Fruit fly (Drosophila melanogaster) whole organism, embryonic: ENCODE measurements around the gene CG4461.

Experiments used
- Abd-B ChIP-seq: fragments of 200-800 bp; sonication (Bioruptor generic); optimal IDR thresholded peaks from 2 replicates; lab custom pipeline; 2018; ENCODE audit warnings: missing biosample characterization, mild to moderate bottlenecking, missing genetic modification characterization, moderate library complexity
- Antp ChIP-seq: fragments of 200-800 bp; sonication (Bioruptor generic); optimal IDR thresholded peaks from 3 replicates; lab custom pipeline; 2016; ENCODE audit warnings: missing biosample characterization, missing genetic modification characterization
- Atf6 ChIP-seq: fragments of 200-800 bp; sonication (Bioruptor generic); IDR thresholded peaks from 2 replicates; pipeline ENCODE4 v1.3.6; 2022; ENCODE audit warnings: missing biosample characterization, missing genetic modification characterization
- B-H1 ChIP-seq: fragments of 200-800 bp; sonication (Bioruptor generic); IDR thresholded peaks from 3 replicates; pipeline ENCODE4 v1.3.6; 2022; ENCODE audit warnings: missing biosample characterization, missing genetic modification characterization
- CG11695 ChIP-seq: fragments of 200-800 bp; sonication (Bioruptor generic); IDR thresholded peaks from 3 replicates; pipeline ENCODE4 v1.3.6; 2022; ENCODE audit warnings: missing biosample characterization, missing genetic modification characterization
- CG15269 ChIP-seq: fragments of 200-800 bp; sonication (Bioruptor generic); optimal IDR thresholded peaks from 2 replicates; lab custom pipeline; 2018; ENCODE audit warnings: missing biosample characterization, mild to moderate bottlenecking, missing genetic modification characterization, moderate library complexity
- CG17361 ChIP-seq: fragments of 200-800 bp; sonication (Bioruptor generic); IDR thresholded peaks from 3 replicates; pipeline ENCODE4 v1.3.6; 2022; ENCODE audit warnings: missing biosample characterization, missing genetic modification characterization
- CG2120 ChIP-seq: fragments of 200-800 bp; sonication (Bioruptor generic); optimal IDR thresholded peaks from 3 replicates; lab custom pipeline; 2016; ENCODE audit warnings: missing biosample characterization, missing genetic modification characterization
- CG3995 ChIP-seq: fragments of 200-800 bp; sonication (Bioruptor generic); optimal IDR thresholded peaks from 3 replicates; lab custom pipeline; 2016; ENCODE audit warnings: missing biosample characterization, missing genetic modification characterization
- CG4730 ChIP-seq: fragments of 200-800 bp; sonication (Bioruptor generic); IDR thresholded peaks from 2 replicates; pipeline ENCODE4 v1.3.6; 2022; ENCODE audit warnings: missing biosample characterization, missing genetic modification characterization
- CG6689 ChIP-seq: fragments of 200-800 bp; sonication (Bioruptor generic); IDR thresholded peaks from 2 replicates; pipeline ENCODE4 v1.3.6; 2022; ENCODE audit warnings: missing biosample characterization, missing genetic modification characterization
- CG7372 ChIP-seq: fragments of 200-800 bp; sonication (Bioruptor generic); IDR thresholded peaks from 2 replicates; pipeline ENCODE4 v1.3.6; 2022; ENCODE audit warnings: missing biosample characterization, missing genetic modification characterization
- CG7928 ChIP-seq: fragments of 200-800 bp; sonication (Bioruptor generic); optimal IDR thresholded peaks from 2 replicates; lab custom pipeline; 2017; ENCODE audit warnings: missing biosample characterization, mild to moderate bottlenecking, missing genetic modification characterization
- CG7963 ChIP-seq: fragments of 200-800 bp; sonication (Bioruptor generic); IDR thresholded peaks from 3 replicates; pipeline ENCODE4 v1.3.6; 2022; ENCODE audit warnings: missing biosample characterization, missing genetic modification characterization; ENCODE audit not compliant: partially characterized antibody
- CG8290 ChIP-seq, 3 experiments: fragments of 200-800 bp; sonication (Bioruptor generic); optimal IDR thresholded peaks; 2 replicates each; lab custom pipeline; 2016 to 2019; ENCODE audit warnings: missing biosample characterization in 3 of 3, missing genetic modification characterization in 3 of 3, mild to moderate bottlenecking in 2 of 3, moderate library complexity in 1 of 3
- CG8924 ChIP-seq: fragments of 200-800 bp; optimal IDR thresholded peaks from 3 replicates; lab custom pipeline; 2019; ENCODE audit warnings: missing biosample characterization, mild to moderate bottlenecking, missing genetic modification characterization, moderate library complexity
- Deaf1 ChIP-seq: fragments of 200-800 bp; optimal IDR thresholded peaks from 3 replicates; lab custom pipeline; 2019; ENCODE audit warnings: missing biosample characterization, mild to moderate bottlenecking, missing genetic modification characterization, moderate library complexity
- Gug ChIP-seq: fragments of 200-800 bp; sonication (Bioruptor generic); IDR thresholded peaks from 4 replicates; pipeline ENCODE4 v1.3.6; 2022; ENCODE audit warnings: missing biosample characterization, missing genetic modification characterization
- Med ChIP-seq: fragments of 200-800 bp; sonication (Bioruptor generic); peaks from one replicate; lab custom pipeline; 2016; ENCODE audit warnings: missing biosample characterization, missing genetic modification characterization, mild to moderate bottlenecking, inconsistent platforms, moderate library complexity
- Trl ChIP-seq, 3 experiments: fragments of >200 bp in 2 of 3; fragments of 200-800 bp in 1 of 3; sonication (Bioruptor generic) in 1 of 3; optimal IDR thresholded peaks; 2 replicates in 1 of 3; 3 replicates in 2 of 3; lab custom pipeline; 2016 to 2017; ENCODE audit warnings: missing biosample characterization in 1 of 3, missing genetic modification characterization in 1 of 3
- aop ChIP-seq: fragments of 200-800 bp; sonication (Bioruptor generic); IDR thresholded peaks from 2 replicates; pipeline ENCODE4 v1.3.6; 2022; ENCODE audit warnings: missing biosample characterization, missing genetic modification characterization
- ato ChIP-seq: fragments of 200-800 bp; sonication (Bioruptor generic); IDR thresholded peaks from 2 replicates; pipeline ENCODE4 v1.3.6; 2022; ENCODE audit warnings: missing biosample characterization, missing genetic modification characterization; ENCODE audit not compliant: partially characterized antibody
- cg ChIP-seq: fragments of 200-800 bp; sonication (Bioruptor generic); optimal IDR thresholded peaks from 3 replicates; lab custom pipeline; 2019; ENCODE audit warnings: missing biosample characterization, mild to moderate bottlenecking, missing genetic modification characterization, moderate library complexity
- chinmo ChIP-seq: fragments of 200-800 bp; sonication (Bioruptor generic); IDR thresholded peaks from 4 replicates; pipeline ENCODE4 v1.3.6; 2022; ENCODE audit warnings: missing biosample characterization, missing genetic modification characterization; ENCODE audit not compliant: partially characterized antibody
- danr ChIP-seq: fragments of 200-800 bp; sonication (Bioruptor generic); IDR thresholded peaks from 2 replicates; pipeline ENCODE4 v1.3.6; 2022; ENCODE audit warnings: missing biosample characterization, missing genetic modification characterization
- en ChIP-seq: fragments of 200-800 bp; sonication (Bioruptor generic); optimal IDR thresholded peaks from 2 replicates; lab custom pipeline; 2016; ENCODE audit warnings: missing biosample characterization, missing genetic modification characterization
- exex ChIP-seq: fragments of 200-800 bp; sonication (Bioruptor generic); optimal IDR thresholded peaks from 4 replicates; lab custom pipeline; 2018; ENCODE audit warnings: missing biosample characterization, mild to moderate bottlenecking, missing genetic modification characterization, moderate library complexity
- gfzf ChIP-seq: fragments of 200-800 bp; sonication (Bioruptor generic); optimal IDR thresholded peaks from 2 replicates; lab custom pipeline; 2016; ENCODE audit warnings: missing biosample characterization, mild to moderate bottlenecking, missing genetic modification characterization, moderate library complexity
- luna ChIP-seq: fragments of 200-800 bp; sonication (Bioruptor generic); optimal IDR thresholded peaks from 2 replicates; lab custom pipeline; 2016; ENCODE audit warnings: missing biosample characterization, missing genetic modification characterization
- mam ChIP-seq: fragments of 200-800 bp; sonication (Bioruptor generic); optimal IDR thresholded peaks from 3 replicates; lab custom pipeline; 2016; ENCODE audit warnings: missing biosample characterization, missing genetic modification characterization
- nom ChIP-seq: fragments of 200-800 bp; sonication (Bioruptor generic); optimal IDR thresholded peaks from 2 replicates; lab custom pipeline; 2017; ENCODE audit warnings: missing biosample characterization, missing genetic modification characterization, mild to moderate bottlenecking, moderate library complexity, missing genetic modification reagents
- pan ChIP-seq, 4 experiments: fragments of >200 bp in 3 of 4; fragments of 200-800 bp in 1 of 4; sonication (Bioruptor generic) in 1 of 4; optimal IDR thresholded peaks in 3 of 4; IDR thresholded peaks in 1 of 4; 2 replicates each; pipeline versions ENCODE4 v1.3.6 to Lab custom; 2017 to 2022; ENCODE audit warnings: missing biosample characterization in 2 of 4, missing genetic modification characterization in 2 of 4, mixed read lengths in 1 of 4
- seq ChIP-seq: fragments of 200-800 bp; sonication (Bioruptor generic); IDR thresholded peaks from 2 replicates; pipeline ENCODE4 v1.3.6; 2022; ENCODE audit warnings: missing biosample characterization, missing genetic modification characterization
- shn ChIP-seq: fragments of 200-800 bp; sonication (Bioruptor generic); optimal IDR thresholded peaks from 3 replicates; lab custom pipeline; 2016; ENCODE audit warnings: missing biosample characterization, missing genetic modification characterization
- tap ChIP-seq: fragments of 200-800 bp; optimal IDR thresholded peaks from 3 replicates; lab custom pipeline; 2019; ENCODE audit warnings: missing biosample characterization, mild to moderate bottlenecking, missing genetic modification characterization, moderate library complexity
- tgo ChIP-seq: fragments of 200-800 bp; sonication (Bioruptor generic); IDR thresholded peaks from 3 replicates; pipeline ENCODE4 v1.3.6; 2022; ENCODE audit warnings: missing biosample characterization, missing genetic modification characterization
- wor ChIP-seq: fragments of 200-800 bp; sonication (Bioruptor generic); IDR thresholded peaks from 2 replicates; pipeline ENCODE4 v1.3.6; 2022; ENCODE audit warnings: missing biosample characterization, missing genetic modification characterization

Gene CG4461

dm6 chr3L:9340232-9340631 lies 35.0 kb upstream of the CG4461 start (continued):
- TF ChIP-seq Abd-B (GFP tag; lab: Kevin White, UChicago): no peak
- TF ChIP-seq CG4730 (GFP tag; lab: Robert Waterston, UW): no peak
- no peak for TF ChIP-seq CG17361 (GFP tag; lab: Robert Waterston, UW)
- TF ChIP-seq nom (GFP tag; lab: Kevin White, UChicago): peak; percentile 12
- no peak for TF ChIP-seq Antp (GFP tag; lab: Kevin White, UChicago)

- TF ChIP-seq pan (optimal IDR thresholded peaks at IDR 0.05; lab: Kevin White, UChicago) (no peak), pan (GFP tag; optimal IDR thresholded peaks at IDR 0.05 in 1 of 2, IDR thresholded peaks at IDR 0.05 in 1 of 2) (no peak), Atf6 (GFP tag; lab: Robert Waterston, UW) (0 out of 2 replicates have a peak, but pooled peaks have one; percentile 16), Trl (optimal IDR thresholded peaks at IDR 0.05; lab: Kevin White, UChicago) (peak; percentile 16 to 18), Trl (GFP tag; optimal IDR thresholded peaks at IDR 0.05; lab: Kevin White, UChicago) (no peak), Med (GFP tag; lab: Kevin White, UChicago) (peak; percentile 53), CG15269 (tag; lab: Kevin White, UChicago) (peak; percentile 62), aop (0 out of 2 replicates have a peak, but pooled peaks have one; percentile 10), cg (GFP tag; lab: Kevin White, UChicago) (peak; percentile 62), chinmo (GFP tag; lab: Robert Waterston, UW) (0 out of 4 replicates have a peak, but pooled peaks have one; percentile 45), CG2120 (GFP tag; lab: Kevin White, UChicago) (no peak), CG3995 (GFP tag; lab: Kevin White, UChicago) (peak; percentile 15), CG7928 (GFP tag; lab: Kevin White, UChicago) (no peak), wor (GFP tag; lab: Robert Waterston, UW) (no peak), tgo (GFP tag; lab: Robert Waterston, UW) (no peak), Gug (no peak), ato (GFP tag; lab: Robert Waterston, UW) (no peak), Deaf1 (tag; lab: Kevin White, UChicago) (peak; percentile 46), CG8290 (GFP tag; optimal IDR thresholded peaks at IDR 0.05; lab: Kevin White, UChicago) (no peak), CG8290 (tag; optimal IDR thresholded peaks at IDR 0.05; lab: Kevin White, UChicago) (peak in 1 of 2 experiments; percentile 14), CG7963 (GFP tag; lab: Robert Waterston, UW) (no peak)
Measured at dm6 chr3L:9340839-9341238, 34.4 kb upstream of the CG4461 start.

dm6 chr3L:9343963-9344362 lies 31.3 kb upstream of the CG4461 start:
- TF ChIP-seq exex (tag; lab: Kevin White, UChicago): no peak
- TF ChIP-seq CG8924 (tag; lab: Kevin White, UChicago): no peak
- TF ChIP-seq B-H1 (GFP tag; lab: Robert Waterston, UW): no peak
- TF ChIP-seq tap (tag; lab: Kevin White, UChicago): no peak
- no peak for TF ChIP-seq shn (GFP tag; lab: Kevin White, UChicago)
- no peak for TF ChIP-seq CG6689 (GFP tag; lab: Robert Waterston, UW)
- no peak for TF ChIP-seq seq (GFP tag; lab: Robert Waterston, UW)
- no peak for TF ChIP-seq CG7372 (GFP tag; lab: Robert Waterston, UW)
- TF ChIP-seq danr: no peak
- TF ChIP-seq CG11695: no peak
- no peak for TF ChIP-seq gfzf (GFP tag; lab: Kevin White, UChicago)
- no peak for TF ChIP-seq en (GFP tag; lab: Kevin White, UChicago)
- TF ChIP-seq mam (GFP tag; lab: Kevin White, UChicago): no peak
- no peak for TF ChIP-seq luna
